Fruit fly (Drosophila melanogaster): ENCODE measurements around the gene MED6.

The MED6 gene

dm6 chr3R:9808946-9809545 is 40.3 kb upstream of the MED6 start, which contains the start of gene FBXO11 (continued):
- TF ChIP-seq CG10565 (GFP tag; optimal IDR thresholded peaks at IDR 0.05) (no peak), CG2875 (GFP tag; optimal IDR thresholded peaks at IDR 0.05) (no peak), kah (GFP tag; optimal IDR thresholded peaks at IDR 0.05) (peak; percentile 66), onecut (GFP tag; IDR thresholded peaks at IDR 0.05) (no peak), Atf6 (GFP tag; IDR thresholded peaks at IDR 0.05) (no peak), chinmo (GFP tag; IDR thresholded peaks at IDR 0.05; ENCODE audit: partially characterized antibody) (peak; percentile 69; the same call in 1 of the 4 replicates), zf30C (GFP tag; optimal IDR thresholded peaks at IDR 0.05) (no peak), peb (GFP tag; IDR thresholded peaks at IDR 0.05) (no peak), Myb (GFP tag; optimal IDR thresholded peaks at IDR 0.05) (peak; percentile 30), sr (GFP tag; IDR thresholded peaks at IDR 0.05) (no peak), CG14441 (GFP tag; IDR thresholded peaks at IDR 0.05) (no peak), rib (GFP tag; IDR thresholded peaks at IDR 0.05) (no peak), dm (GFP tag; optimal IDR thresholded peaks at IDR 0.05) (no peak), CG17912 (GFP tag; optimal IDR thresholded peaks at IDR 0.05) (no peak), CG11723 (GFP tag; optimal IDR thresholded peaks at IDR 0.05) (no peak), ci (GFP tag; IDR thresholded peaks at IDR 0.05) (peak; percentile 8; the same call in 1 of the 3 replicates), CG11696 (GFP tag; IDR thresholded peaks at IDR 0.05) (no peak), usp (GFP tag; optimal IDR thresholded peaks at IDR 0.05) (no peak), row (GFP tag; IDR thresholded peaks at IDR 0.05) (no peak), chm (GFP tag; IDR thresholded peaks at IDR 0.05) (no peak), BEAF-32 (GFP tag; optimal IDR thresholded peaks at IDR 0.05) (peak; percentile 67), PHDP (tag; optimal IDR thresholded peaks at IDR 0.05) (no peak), D19A (tag; optimal IDR thresholded peaks at IDR 0.05) (no peak), CG2129 (GFP tag; IDR thresholded peaks at IDR 0.05; ENCODE audit: partially characterized antibody) (no peak), crc (GFP tag; optimal IDR thresholded peaks at IDR 0.05) (no peak), CG10366 (GFP tag; IDR thresholded peaks at IDR 0.05) (no peak), so (GFP tag; IDR thresholded peaks at IDR 0.05) (no peak), CG17829 (tag; optimal IDR thresholded peaks at IDR 0.05) (peak; percentile 11), Ssrp (tag; optimal IDR thresholded peaks at IDR 0.05) (no peak), repo (GFP tag; optimal IDR thresholded peaks at IDR 0.05) (peak; percentile 6), CG1233 (GFP tag; optimal IDR thresholded peaks at IDR 0.05) (no peak), CG7928 (GFP tag; optimal IDR thresholded peaks at IDR 0.05) (no peak), CG3726 (GFP tag; IDR thresholded peaks at IDR 0.05) (no peak), CG9437 (GFP tag; optimal IDR thresholded peaks at IDR 0.05) (no peak), ttk (GFP tag; IDR thresholded peaks at IDR 0.05) (peak; percentile 13; the same call in 1 of the 2 replicates), Ptx1 (GFP tag; IDR thresholded peaks at IDR 0.05) (no peak), eve (GFP tag; optimal IDR thresholded peaks at IDR 0.05) (no peak), CG4730 (GFP tag; IDR thresholded peaks at IDR 0.05) (no peak), CG6175 (GFP tag; IDR thresholded peaks at IDR 0.05) (no peak), Spps (tag; optimal IDR thresholded peaks at IDR 0.05) (no peak), Antp (GFP tag; optimal IDR thresholded peaks at IDR 0.05) (no peak), sim (GFP tag; IDR thresholded peaks at IDR 0.05) (no peak), CG1602 (GFP tag; optimal IDR thresholded peaks at IDR 0.05) (no peak), H15 (GFP tag; IDR thresholded peaks at IDR 0.05) (no peak), CG11560 (tag; IDR thresholded peaks at IDR 0.05) (no peak), CG9215 (GFP tag; IDR thresholded peaks at IDR 0.05) (no peak), CG12155 (GFP tag; optimal IDR thresholded peaks at IDR 0.05) (no peak), Deaf1 (tag; optimal IDR thresholded peaks at IDR 0.05) (no peak), dmrt99B (tag; optimal IDR thresholded peaks at IDR 0.05) (no peak), CG6254 (GFP tag; optimal IDR thresholded peaks at IDR 0.05) (no peak), CG6683 (GFP tag; optimal IDR thresholded peaks at IDR 0.05) (no peak), Sry-β (GFP tag; optimal IDR thresholded peaks at IDR 0.05) (no peak)
